Worm (Caenorhabditis elegans): ENCODE measurements around the gene M03A1.8.

DNA sequence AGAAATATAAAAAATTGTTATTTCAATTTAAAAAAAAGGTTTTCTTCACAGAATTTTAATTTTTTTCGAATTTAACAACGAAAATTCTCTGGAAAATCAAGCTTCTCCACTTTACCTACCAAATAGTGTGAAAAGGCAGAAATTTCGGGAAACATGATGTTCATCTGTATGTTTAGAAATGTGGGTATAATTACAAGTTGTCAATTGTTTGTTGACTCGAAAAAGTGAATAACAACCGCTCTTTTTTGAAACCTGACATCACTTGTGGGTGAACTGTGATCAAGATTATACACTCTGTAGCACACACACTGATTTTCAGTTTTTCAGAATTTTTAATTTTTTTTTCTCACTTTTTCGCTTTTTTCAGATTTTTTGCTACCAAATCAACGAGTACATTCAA is 39.7 kb downstream of the M03A1.8 start:
- TF ChIP-seq him-1 (tag; optimal IDR thresholded peaks at IDR 0.05) (no peak), dao-5 (tag; optimal IDR thresholded peaks at IDR 0.05) (no peak), W03F9.2 (tag; optimal IDR thresholded peaks at IDR 0.05) (no peak)
